Fruit fly (Drosophila melanogaster): ENCODE data around the gene Xrcc2.

- TF ChIP-seq Sin3A (optimal IDR thresholded peaks at IDR 0.05), result no peak
- no peak for TF ChIP-seq Myc (optimal IDR thresholded peaks at IDR 0.05)
- no peak for TF ChIP-seq h (optimal IDR thresholded peaks at IDR 0.05)
- TF ChIP-seq ttk (optimal IDR thresholded peaks at IDR 0.05), result no peak
- TF ChIP-seq psq (optimal IDR thresholded peaks at IDR 0.05), result no peak
- TF ChIP-seq insv (optimal IDR thresholded peaks at IDR 0.05), result no peak
These were observed 5.1 kb downstream of the Xrcc2 start, which contains the start of gene Wnt5 for dm6 chrX:18504948-18505597.
